Worm (Caenorhabditis elegans): Measurements from ENCODE around the gene Y105C5B.18.

DNA sequence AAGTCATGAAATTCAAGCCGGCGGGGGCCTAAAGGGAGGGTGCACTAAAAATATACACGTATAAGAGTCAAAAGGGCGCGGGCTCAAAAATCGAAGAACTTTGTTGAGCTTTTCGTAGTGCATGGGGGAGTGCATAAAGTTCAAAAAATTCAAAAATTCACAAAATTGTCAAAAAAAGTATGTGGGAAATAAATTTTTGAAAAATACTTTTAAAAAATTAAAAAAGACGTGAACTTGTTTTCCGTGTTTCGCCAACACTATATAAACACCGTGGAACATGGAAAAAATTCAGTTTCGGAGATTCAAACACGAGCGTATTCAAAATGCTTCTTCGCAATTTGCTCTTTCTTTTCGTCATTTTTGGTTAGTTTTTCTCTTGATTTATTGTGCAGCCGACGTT, 1.6 kb upstream of the Y105C5B.18 start, which contains the start of gene Y105C5B.17:
- TF ChIP-seq unc-62 (GFP tag; optimal IDR thresholded peaks at IDR 0.05) (no peak), fos-1 (tag; optimal IDR thresholded peaks at IDR 0.05) (no peak)

All from whole organism, L1 larva.